Fruit fly (Drosophila melanogaster) whole organism, embryonic: ENCODE results near the gene Iyd.
A peak's percentile ranks its signal among the peaks of the same experiment; 100 is the strongest.

Experiments
- Antp ChIP-seq: fragments of 200-800 bp; sonication (Bioruptor generic); optimal IDR thresholded peaks from 3 replicates; lab custom pipeline; 2016; ENCODE audit warnings: missing biosample characterization, missing genetic modification characterization
- B-H1 ChIP-seq: fragments of 200-800 bp; sonication (Bioruptor generic); IDR thresholded peaks from 3 replicates; pipeline ENCODE4 v1.3.6; 2022; ENCODE audit warnings: missing biosample characterization, missing genetic modification characterization
- CG10366 ChIP-seq: fragments of 200-800 bp; sonication (Bioruptor generic); IDR thresholded peaks from 2 replicates; pipeline ENCODE4 v1.3.6; 2022; ENCODE audit warnings: missing biosample characterization, missing genetic modification characterization
- CG11085 ChIP-seq: fragments of 200-800 bp; sonication (Bioruptor generic); IDR thresholded peaks from 2 replicates; pipeline ENCODE4 v1.3.6; 2022; ENCODE audit warnings: missing biosample characterization, missing genetic modification characterization
- CG16813 ChIP-seq: fragments of 200-800 bp; sonication (Bioruptor generic); IDR thresholded peaks from 3 replicates; pipeline ENCODE4 v1.3.6; 2022; ENCODE audit warnings: missing biosample characterization, missing genetic modification characterization; ENCODE audit not compliant: partially characterized antibody
- CG17385 ChIP-seq: fragments of 200-800 bp; sonication (Bioruptor generic); optimal IDR thresholded peaks from 3 replicates; lab custom pipeline; 2018; ENCODE audit warnings: missing biosample characterization, mild to moderate bottlenecking, missing genetic modification characterization
- CG33557 ChIP-seq: fragments of 200-800 bp; sonication (Bioruptor generic); optimal IDR thresholded peaks from 2 replicates; lab custom pipeline; 2019; ENCODE audit warnings: missing biosample characterization, mild to moderate bottlenecking, missing genetic modification characterization, moderate library complexity
- CG3847 ChIP-seq: fragments of 200-800 bp; sonication (Bioruptor generic); IDR thresholded peaks from 2 replicates; pipeline ENCODE4 v1.3.6; 2022; ENCODE audit warnings: missing biosample characterization, missing genetic modification characterization
- CG3995 ChIP-seq: fragments of 200-800 bp; sonication (Bioruptor generic); optimal IDR thresholded peaks from 3 replicates; lab custom pipeline; 2016; ENCODE audit warnings: missing biosample characterization, missing genetic modification characterization
- CG5180 ChIP-seq: fragments of 200-800 bp; sonication (Bioruptor generic); optimal IDR thresholded peaks from 3 replicates; lab custom pipeline; 2017; ENCODE audit warnings: missing biosample characterization, missing genetic modification characterization, mild to moderate bottlenecking, moderate library complexity, missing genetic modification reagents
- CG7357 ChIP-seq: fragments of 200-800 bp; sonication (Bioruptor generic); IDR thresholded peaks from 3 replicates; pipeline ENCODE4 v1.3.6; 2022; ENCODE audit warnings: missing biosample characterization, missing genetic modification characterization
- CG7987 ChIP-seq: fragments of 200-800 bp; sonication (Bioruptor generic); optimal IDR thresholded peaks from 2 replicates; lab custom pipeline; 2018; ENCODE audit warnings: missing biosample characterization, mild to moderate bottlenecking, missing genetic modification characterization, moderate library complexity
- CG8290 ChIP-seq, 3 experiments: fragments of 200-800 bp; sonication (Bioruptor generic); optimal IDR thresholded peaks; 2 replicates each; lab custom pipeline; 2016 to 2019; ENCODE audit warnings: missing biosample characterization in 3 of 3, missing genetic modification characterization in 3 of 3, mild to moderate bottlenecking in 2 of 3, moderate library complexity in 1 of 3
- CG8765 ChIP-seq: fragments of 200-800 bp; sonication (Bioruptor generic); IDR thresholded peaks from 2 replicates; pipeline ENCODE4 v1.3.6; 2022; ENCODE audit warnings: missing biosample characterization, missing genetic modification characterization
- D ChIP-seq, 2 experiments: fragments of 200-800 bp in 1 of 2; fragments of >200 bp in 1 of 2; sonication (Bioruptor generic) in 1 of 2; optimal IDR thresholded peaks; 2 replicates in 1 of 2; 3 replicates in 1 of 2; lab custom pipeline; 2017; ENCODE audit warnings: mild to moderate bottlenecking in 1 of 2, missing biosample characterization in 1 of 2, missing genetic modification characterization in 1 of 2, missing genetic modification reagents in 1 of 2
- Doc3 ChIP-seq: fragments of 200-800 bp; sonication (Bioruptor generic); IDR thresholded peaks from 3 replicates; pipeline ENCODE4 v1.3.6; 2022; ENCODE audit warnings: missing biosample characterization, missing genetic modification characterization; ENCODE audit not compliant: partially characterized antibody
- ERR ChIP-seq: fragments of 200-800 bp; sonication (Bioruptor generic); optimal IDR thresholded peaks from 2 replicates; lab custom pipeline; 2016; ENCODE audit warnings: missing biosample characterization, missing genetic modification characterization
- Ets65A ChIP-seq: fragments of 200-800 bp; sonication (Bioruptor generic); peaks from one replicate; lab custom pipeline; 2016; ENCODE audit warnings: missing biosample characterization, missing genetic modification characterization
- Fer3 ChIP-seq: fragments of 200-800 bp; sonication (Bioruptor generic); optimal IDR thresholded peaks from 2 replicates; lab custom pipeline; 2018; ENCODE audit warnings: missing biosample characterization, mild to moderate bottlenecking, missing genetic modification characterization, moderate library complexity
- HHEX ChIP-seq: fragments of 200-800 bp; sonication (Bioruptor generic); optimal IDR thresholded peaks from 3 replicates; lab custom pipeline; 2017; ENCODE audit warnings: missing biosample characterization, mild to moderate bottlenecking, missing genetic modification characterization, missing genetic modification reagents
- HLHmδ ChIP-seq: fragments of 200-800 bp; sonication (Bioruptor generic); optimal IDR thresholded peaks from 2 replicates; lab custom pipeline; 2018; ENCODE audit warnings: missing biosample characterization, mild to moderate bottlenecking, missing genetic modification characterization, moderate library complexity
- Kr ChIP-seq: fragments of 200-800 bp; sonication (Bioruptor generic); optimal IDR thresholded peaks from 2 replicates; lab custom pipeline; 2017; ENCODE audit warnings: missing biosample characterization, mild to moderate bottlenecking, missing genetic modification characterization
- Myb ChIP-seq: fragments of 200-800 bp; sonication (Bioruptor generic); optimal IDR thresholded peaks from 2 replicates; lab custom pipeline; 2016; ENCODE audit warnings: missing biosample characterization, missing genetic modification characterization
- Oaz ChIP-seq: fragments of 200-800 bp; sonication (Bioruptor generic); IDR thresholded peaks from 2 replicates; pipeline ENCODE4 v1.3.6; 2022; ENCODE audit warnings: missing biosample characterization, missing genetic modification characterization
- Oli ChIP-seq: fragments of 200-800 bp; sonication (Bioruptor generic); optimal IDR thresholded peaks from 2 replicates; lab custom pipeline; 2018; ENCODE audit warnings: missing biosample characterization, mild to moderate bottlenecking, missing genetic modification characterization, moderate library complexity
- Stat92E ChIP-seq, 3 experiments: fragments of >200 bp in 2 of 3; fragments of 200-800 bp in 1 of 3; sonication (Bioruptor generic) in 1 of 3; optimal IDR thresholded peaks; 2 replicates each; lab custom pipeline; 2017 to 2019; ENCODE audit warnings: missing biosample characterization in 3 of 3, missing genetic modification characterization in 3 of 3, mild to moderate bottlenecking in 1 of 3, moderate library complexity in 1 of 3
- TFAM ChIP-seq: fragments of 200-800 bp; sonication (Bioruptor generic); optimal IDR thresholded peaks from 2 replicates; lab custom pipeline; 2017; ENCODE audit warnings: missing biosample characterization, missing genetic modification characterization, inconsistent platforms
- aop ChIP-seq: fragments of 200-800 bp; sonication (Bioruptor generic); IDR thresholded peaks from 2 replicates; pipeline ENCODE4 v1.3.6; 2022; ENCODE audit warnings: missing biosample characterization, missing genetic modification characterization
- ato ChIP-seq: fragments of 200-800 bp; sonication (Bioruptor generic); IDR thresholded peaks from 2 replicates; pipeline ENCODE4 v1.3.6; 2022; ENCODE audit warnings: missing biosample characterization, missing genetic modification characterization; ENCODE audit not compliant: partially characterized antibody
- cad ChIP-seq: fragments of >200 bp; optimal IDR thresholded peaks from 2 replicates; lab custom pipeline; 2017; ENCODE audit warnings: missing biosample characterization, missing genetic modification characterization
- cato ChIP-seq: fragments of 200-800 bp; sonication (Bioruptor generic); optimal IDR thresholded peaks from 2 replicates; lab custom pipeline; 2016; ENCODE audit warnings: missing biosample characterization, missing genetic modification characterization, borderline replicate concordance
- cg ChIP-seq: fragments of 200-800 bp; sonication (Bioruptor generic); optimal IDR thresholded peaks from 3 replicates; lab custom pipeline; 2019; ENCODE audit warnings: missing biosample characterization, mild to moderate bottlenecking, missing genetic modification characterization, moderate library complexity
- chm ChIP-seq: fragments of 200-800 bp; sonication (Bioruptor generic); IDR thresholded peaks from 2 replicates; pipeline ENCODE4 v1.3.6; 2022; ENCODE audit warnings: missing biosample characterization, missing genetic modification characterization
- dmrt11E ChIP-seq: fragments of 200-800 bp; sonication (Bioruptor generic); optimal IDR thresholded peaks from 3 replicates; lab custom pipeline; 2018; ENCODE audit warnings: missing biosample characterization, mild to moderate bottlenecking, missing genetic modification characterization, moderate library complexity
- ewg ChIP-seq: fragments of 200-800 bp; sonication (Bioruptor generic); optimal IDR thresholded peaks from 3 replicates; lab custom pipeline; 2017; ENCODE audit warnings: mild to moderate bottlenecking, missing biosample characterization, missing genetic modification reagents, missing genetic modification characterization
- gem ChIP-seq: fragments of 200-800 bp; sonication (Bioruptor generic); optimal IDR thresholded peaks from 2 replicates; lab custom pipeline; 2019; ENCODE audit warnings: missing biosample characterization, mild to moderate bottlenecking, missing genetic modification characterization, moderate library complexity
- grau ChIP-seq: fragments of 200-800 bp; optimal IDR thresholded peaks from 3 replicates; lab custom pipeline; 2019; ENCODE audit warnings: missing biosample characterization, mild to moderate bottlenecking, missing genetic modification characterization, moderate library complexity
- gro ChIP-seq: fragments of 200-800 bp; sonication (Bioruptor generic); optimal IDR thresholded peaks from 2 replicates; lab custom pipeline; 2016; ENCODE audit warnings: missing biosample characterization, missing genetic modification characterization
- insv ChIP-seq, 2 experiments: fragments of 200-800 bp; sonication (Bioruptor generic); optimal IDR thresholded peaks; 3 replicates each; lab custom pipeline; 2016 to 2018; ENCODE audit warnings: missing biosample characterization in 2 of 2, missing genetic modification characterization in 2 of 2
- knrl ChIP-seq: fragments of 200-800 bp; sonication (Bioruptor generic); IDR thresholded peaks from 3 replicates; pipeline ENCODE4 v1.3.6; 2022; ENCODE audit warnings: missing biosample characterization, missing genetic modification characterization; ENCODE audit not compliant: partially characterized antibody
- otp ChIP-seq: fragments of 200-800 bp; sonication (Bioruptor generic); IDR thresholded peaks from 3 replicates; pipeline ENCODE4, ENCODE4 v1.3.6; 2022; ENCODE audit warnings: missing biosample characterization, missing genetic modification characterization
- phol ChIP-seq: fragments of 200-800 bp; sonication (Bioruptor generic); optimal IDR thresholded peaks from 3 replicates; lab custom pipeline; 2018; ENCODE audit warnings: missing biosample characterization, mild to moderate bottlenecking, missing genetic modification characterization, moderate library complexity
- prd ChIP-seq, 3 experiments: fragments of >200 bp in 2 of 3; fragments of 200-800 bp in 1 of 3; sonication (Bioruptor generic) in 1 of 3; optimal IDR thresholded peaks in 2 of 3; IDR thresholded peaks in 1 of 3; 2 replicates in 2 of 3; 3 replicates in 1 of 3; pipeline versions ENCODE4 v1.3.6 to Lab custom; 2017 to 2022; ENCODE audit warnings: missing biosample characterization in 1 of 3, missing genetic modification characterization in 1 of 3
- slp2 ChIP-seq: fragments of 200-800 bp; sonication (Bioruptor generic); optimal IDR thresholded peaks from 2 replicates; lab custom pipeline; 2016; ENCODE audit warnings: missing biosample characterization, missing genetic modification characterization
- stc ChIP-seq: fragments of 200-800 bp; sonication (Bioruptor generic); IDR thresholded peaks from 2 replicates; pipeline ENCODE4 v1.3.6; 2022; ENCODE audit warnings: missing biosample characterization, missing genetic modification characterization
- ttk ChIP-seq: fragments of 200-800 bp; sonication (Bioruptor generic); IDR thresholded peaks from 2 replicates; pipeline ENCODE4 v2.1.2; 2022; ENCODE audit warnings: missing biosample characterization, missing genetic modification characterization
- vfl ChIP-seq: fragments of 200-800 bp; sonication (Bioruptor generic); optimal IDR thresholded peaks from 2 replicates; lab custom pipeline; 2016; ENCODE audit warnings: missing biosample characterization, missing genetic modification characterization
- zf30C ChIP-seq: fragments of 200-800 bp; sonication (Bioruptor generic); optimal IDR thresholded peaks from 3 replicates; lab custom pipeline; 2018; ENCODE audit warnings: missing biosample characterization, mild to moderate bottlenecking, missing genetic modification characterization

Iyd gene

dm6 chr3L:11064689-11065088 lies 31.4 kb downstream of the Iyd start, which contains the start of the genes CG32075, CG45101 and SuUR (continued):
- TF ChIP-seq aop (GFP tag; lab: Robert Waterston, UW) (no peak; the same call in 1 of the 2 replicates), CG7987 (GFP tag; lab: Kevin White, UChicago) (peak; percentile 65), CG5180 (peak; percentile 59), ato (GFP tag; lab: Robert Waterston, UW) (no peak), ERR (GFP tag; lab: Kevin White, UChicago) (no peak), chm (peak; percentile 90), prd (optimal IDR thresholded peaks at IDR 0.05; lab: Kevin White, UChicago) (no peak), prd (GFP tag; IDR thresholded peaks at IDR 0.05; lab: Robert Waterston, UW) (peak; percentile 95), CG16813 (GFP tag; lab: Robert Waterston, UW) (no peak), grau (peak; percentile 88), gem (tag; lab: Kevin White, UChicago) (peak; percentile 92), gro (GFP tag; lab: Kevin White, UChicago) (peak; percentile 77), D (optimal IDR thresholded peaks at IDR 0.05; lab: Kevin White, UChicago) (no peak), D (GFP tag; optimal IDR thresholded peaks at IDR 0.05; lab: Kevin White, UChicago) (peak; percentile 26), dmrt11E (tag; lab: Kevin White, UChicago) (peak; percentile 84), Kr (no peak), HLHmδ (GFP tag; lab: Kevin White, UChicago) (no peak), TFAM (GFP tag; lab: Kevin White, UChicago) (no peak), Fer3 (tag; lab: Kevin White, UChicago) (peak; percentile 74), vfl (GFP tag; lab: Kevin White, UChicago) (peak; percentile 86), Doc3 (no peak), stc (GFP tag; lab: Robert Waterston, UW) (peak; percentile 85), CG8765 (peak; percentile 75), CG17385 (GFP tag; lab: Kevin White, UChicago) (peak; percentile 81), phol (tag; lab: Kevin White, UChicago) (peak; percentile 90), cato (peak; percentile 85), slp2 (peak; percentile 85), zf30C (GFP tag; lab: Kevin White, UChicago) (no peak), Stat92E (GFP tag; optimal IDR thresholded peaks at IDR 0.05; lab: Kevin White, UChicago) (peak in 1 of 3 experiments; percentile 76), CG7357 (GFP tag; lab: Robert Waterston, UW) (peak; percentile 64; the same call in 1 of the 3 replicates), cad (GFP tag; lab: Kevin White, UChicago) (no peak), insv (GFP tag; optimal IDR thresholded peaks at IDR 0.05; lab: Kevin White, UChicago) (peak in 1 of 2 experiments; percentile 69), Oaz (GFP tag; lab: Robert Waterston, UW) (peak; percentile 74), CG3847 (GFP tag; lab: Robert Waterston, UW) (peak; percentile 90), Oli (peak; percentile 82), CG10366 (GFP tag; lab: Robert Waterston, UW) (peak; percentile 89), CG8290 (GFP tag; optimal IDR thresholded peaks at IDR 0.05; lab: Kevin White, UChicago) (peak; percentile 79), CG8290 (tag; optimal IDR thresholded peaks at IDR 0.05; lab: Kevin White, UChicago) (peak; percentile 6 to 43), Myb (peak; percentile 75), otp (peak; percentile 78; the same call in 2 of the 3 replicates), ttk (GFP tag; lab: Robert Waterston, UW) (peak; percentile 81), HHEX (GFP tag; lab: Kevin White, UChicago) (peak; percentile 82), Antp (GFP tag; lab: Kevin White, UChicago) (peak; percentile 84), CG3995 (GFP tag; lab: Kevin White, UChicago) (peak; percentile 76), CG33557 (peak; percentile 71), Ets65A (GFP tag; lab: Kevin White, UChicago) (peak; percentile 99), cg (GFP tag; lab: Kevin White, UChicago) (no peak), knrl (peak; percentile 24; the same call in 1 of the 3 replicates), B-H1 (peak; percentile 75), ewg (peak; percentile 76), CG11085 (GFP tag; lab: Robert Waterston, UW) (peak; percentile 64)
